Worm (Caenorhabditis elegans) whole organism, L2 larva: ENCODE data around the gene set-20.

ENCODE experiments used
- R02D3.7 ChIP-seq: fragments of 150-350 bp; optimal IDR thresholded peaks from 2 replicates; lab custom pipeline; 2014; ENCODE audit warnings: missing biosample characterization, missing genetic modification characterization
- egl-27 ChIP-seq: sonication (generic microtip); optimal IDR thresholded peaks from 3 replicates; lab custom pipeline; 2017; ENCODE audit warnings: missing biosample characterization, missing genetic modification reagents, missing genetic modification characterization
- lin-39 ChIP-seq: fragments of 150-350 bp; optimal IDR thresholded peaks from 2 replicates; lab custom pipeline; 2014; ENCODE audit warnings: missing biosample characterization, missing genetic modification reagents, missing genetic modification characterization
- nhr-11 ChIP-seq: fragments of 150-350 bp; optimal IDR thresholded peaks from 2 replicates; lab custom pipeline; 2014; ENCODE audit warnings: missing biosample characterization, missing genetic modification characterization
- nhr-21 ChIP-seq: fragments of 150-350 bp; optimal IDR thresholded peaks from 2 replicates; lab custom pipeline; 2014; ENCODE audit warnings: missing biosample characterization, missing genetic modification characterization
- nhr-25 ChIP-seq: fragments of 150-350 bp; sonication (generic microtip); optimal IDR thresholded peaks from 3 replicates; lab custom pipeline; 2014; ENCODE audit warnings: missing biosample characterization, missing genetic modification characterization
- zag-1 ChIP-seq: fragments of 150-350 bp; optimal IDR thresholded peaks from 2 replicates; lab custom pipeline; 2014; ENCODE audit warnings: missing biosample characterization, missing genetic modification characterization

DNA sequence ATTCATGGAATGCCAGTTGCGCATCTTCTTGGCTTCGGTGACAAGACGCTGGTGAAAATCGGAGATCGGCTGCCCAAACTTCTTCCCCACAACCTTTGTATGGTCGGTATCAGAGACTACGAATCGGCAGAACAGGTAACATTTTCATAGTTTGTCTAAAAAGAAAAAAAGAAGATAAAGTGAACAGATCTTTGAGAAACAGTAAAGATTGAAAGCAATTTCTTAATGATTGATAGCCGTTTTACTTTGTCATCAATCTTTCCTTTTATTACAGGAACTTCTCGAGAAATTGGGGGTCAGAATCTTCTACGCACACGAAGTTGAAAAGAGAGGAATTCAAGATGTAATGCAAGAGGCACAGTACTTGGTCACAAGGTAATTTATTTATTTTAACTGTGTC, 55.0 kb downstream of the set-20 start:
- TF ChIP-seq R02D3.7 (no peak), nhr-25 (tag; lab: Kevin White, UChicago) (peak; percentile 34), zag-1 (tag; lab: Kevin White, UChicago) (no peak), lin-39 (no peak), nhr-21 (tag; lab: Kevin White, UChicago) (peak; percentile 52), nhr-11 (no peak), egl-27 (tag; lab: Kevin White, UChicago) (no peak)
